Fruit fly (Drosophila melanogaster): Measurements from ENCODE around the gene CG4686.

CG4686 gene

DNA sequence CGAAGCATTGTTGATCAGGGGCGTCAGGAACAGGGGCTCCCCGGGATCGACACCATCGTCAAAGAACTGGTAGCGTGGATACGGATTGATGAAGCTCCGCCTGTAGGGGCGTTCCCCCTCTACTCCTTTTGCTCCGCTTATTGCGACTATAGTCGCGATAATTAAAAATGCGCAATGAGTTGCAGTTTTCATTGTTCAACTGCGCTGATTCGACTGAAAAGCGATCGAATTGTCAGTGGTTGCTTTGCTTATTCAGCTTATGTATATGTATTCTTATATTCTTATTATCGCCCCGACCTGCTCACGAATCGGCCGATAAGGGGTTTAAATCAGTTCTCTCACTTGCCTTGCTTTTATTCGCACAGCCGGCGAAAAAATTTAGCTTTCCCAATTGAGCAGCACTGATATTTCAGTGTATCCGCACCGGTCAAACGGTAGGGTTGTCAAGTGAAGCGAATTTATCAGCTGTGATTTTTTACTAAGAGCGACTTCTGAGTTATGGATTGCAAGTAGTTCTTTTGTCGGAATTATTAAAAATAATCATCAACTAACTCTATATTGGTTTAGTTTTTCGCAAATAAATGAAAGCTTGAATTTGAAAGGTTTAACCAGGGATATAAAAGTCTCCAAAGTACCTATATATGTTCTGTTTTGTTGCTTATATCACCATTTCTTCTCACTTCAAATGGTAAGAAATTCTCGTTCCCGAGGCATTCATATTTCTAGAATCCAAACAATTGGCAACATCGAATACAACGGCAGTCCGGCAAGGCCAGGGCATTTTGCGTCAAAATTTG lies at the start of gene CG4686, which contains the start of gene CG4572:
CG4686 (plus strand) TSS at position 518 of the 797 bp plus-strand sequence.
CG4572 (minus strand) TSS at position 415 of the 797 bp plus-strand sequence.
- TF ChIP-seq CG17801 (GFP tag; optimal IDR thresholded peaks at IDR 0.05; ENCODE audit: partially characterized antibody) = peak; percentile 85

DNA sequence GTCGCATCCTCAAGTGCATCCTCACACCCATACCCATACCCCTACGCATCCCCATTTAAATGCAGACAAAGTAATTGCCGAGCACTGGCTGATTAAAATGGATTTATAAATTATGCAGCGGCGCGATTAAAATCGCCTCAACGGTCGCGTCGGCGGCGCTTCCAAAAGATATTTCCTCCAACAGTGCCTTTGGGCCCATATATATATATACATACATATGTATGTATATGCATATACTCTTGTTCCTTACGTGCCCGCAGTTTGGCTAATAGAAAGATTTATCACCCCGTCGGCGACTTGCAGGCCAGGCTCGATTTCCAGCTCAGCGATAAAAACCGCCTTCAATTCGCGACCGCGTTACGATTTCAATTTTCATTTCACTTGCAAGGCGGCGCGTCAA lies 47.5 kb upstream of the CG4686 start:
- no peak for TF ChIP-seq CG17801 (GFP tag; optimal IDR thresholded peaks at IDR 0.05; ENCODE audit: partially characterized antibody)

DNA sequence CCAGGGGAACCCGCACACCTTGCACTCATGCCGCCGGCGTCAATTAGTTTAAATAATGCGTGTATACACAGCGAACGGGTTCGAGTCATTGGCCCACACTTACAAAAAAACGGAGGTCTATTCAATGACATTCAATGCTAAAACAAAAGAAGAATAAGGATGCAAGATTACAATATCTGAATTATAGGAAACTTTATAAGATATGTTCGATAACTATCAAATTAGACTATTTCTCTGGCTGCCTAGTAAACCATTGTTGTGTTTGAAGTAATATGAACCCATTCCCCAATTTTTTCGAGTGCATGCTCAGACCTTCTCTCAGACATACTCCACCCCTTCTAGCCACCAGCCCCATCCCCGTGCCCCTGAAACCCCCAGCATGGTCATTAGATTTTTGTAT lies 43.3 kb upstream of the CG4686 start:
- no peak for TF ChIP-seq CG17801 (GFP tag; optimal IDR thresholded peaks at IDR 0.05; ENCODE audit: partially characterized antibody)

DNA sequence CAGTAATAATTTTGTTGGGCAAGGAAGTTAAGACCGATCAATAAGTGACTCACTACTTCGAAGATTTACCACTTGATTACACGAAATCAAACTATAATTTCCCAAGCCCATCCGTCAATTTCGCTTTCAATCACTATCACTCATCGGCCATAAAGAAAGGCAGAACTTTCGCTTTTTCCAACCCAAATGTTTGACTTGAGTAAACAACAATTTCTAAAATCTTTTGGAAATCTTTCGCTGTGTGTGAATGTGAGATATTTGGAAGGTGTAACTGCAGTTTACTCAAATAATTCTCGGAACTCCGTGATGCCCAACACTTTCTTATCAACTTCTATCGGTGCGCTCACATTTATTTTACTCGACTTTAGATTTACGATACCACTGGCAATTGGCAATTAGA lies 42.2 kb upstream of the CG4686 start:
- no peak for TF ChIP-seq CG17801 (GFP tag; optimal IDR thresholded peaks at IDR 0.05; ENCODE audit: partially characterized antibody)

DNA sequence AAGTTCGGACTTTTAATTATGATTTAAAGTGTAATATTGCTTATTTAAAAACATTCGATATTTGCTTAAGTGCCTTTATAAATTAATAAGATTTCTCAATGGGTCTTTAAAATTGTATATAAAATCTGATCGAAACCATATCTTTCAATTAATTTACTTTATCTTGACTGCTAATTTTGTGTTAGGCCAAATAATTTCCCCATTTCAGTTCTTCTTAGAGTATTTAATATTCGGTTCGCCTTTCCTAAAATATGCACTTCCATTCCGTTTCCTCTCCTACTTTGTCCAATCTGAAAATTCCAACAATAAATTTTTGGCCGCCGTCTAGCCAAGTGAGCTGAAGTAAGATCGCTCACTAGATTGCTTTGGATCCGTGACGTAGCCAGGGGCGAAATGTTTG lies 39.8 kb upstream of the CG4686 start:
- no peak for TF ChIP-seq CG17801 (GFP tag; optimal IDR thresholded peaks at IDR 0.05; ENCODE audit: partially characterized antibody)

DNA sequence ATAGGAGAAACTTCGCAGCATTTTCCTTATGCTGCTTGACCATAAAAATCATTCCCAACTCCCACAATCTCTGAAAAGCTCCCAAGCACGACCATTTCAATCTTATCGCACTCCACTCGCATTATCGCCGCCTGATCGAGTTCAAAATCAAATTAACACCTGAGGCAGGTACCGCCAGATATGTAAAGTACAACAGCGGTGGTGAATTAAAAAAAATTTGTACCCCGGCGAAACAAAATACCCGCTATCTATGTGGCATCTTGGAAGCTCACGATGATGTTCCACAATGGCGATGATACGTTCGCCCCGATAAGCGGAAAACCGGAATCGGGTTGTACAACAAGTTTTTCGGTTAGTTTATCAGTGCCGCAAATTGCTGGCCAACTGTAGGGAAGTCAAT lies 37.9 kb upstream of the CG4686 start:
- no peak for TF ChIP-seq CG17801 (GFP tag; optimal IDR thresholded peaks at IDR 0.05; ENCODE audit: partially characterized antibody)

DNA sequence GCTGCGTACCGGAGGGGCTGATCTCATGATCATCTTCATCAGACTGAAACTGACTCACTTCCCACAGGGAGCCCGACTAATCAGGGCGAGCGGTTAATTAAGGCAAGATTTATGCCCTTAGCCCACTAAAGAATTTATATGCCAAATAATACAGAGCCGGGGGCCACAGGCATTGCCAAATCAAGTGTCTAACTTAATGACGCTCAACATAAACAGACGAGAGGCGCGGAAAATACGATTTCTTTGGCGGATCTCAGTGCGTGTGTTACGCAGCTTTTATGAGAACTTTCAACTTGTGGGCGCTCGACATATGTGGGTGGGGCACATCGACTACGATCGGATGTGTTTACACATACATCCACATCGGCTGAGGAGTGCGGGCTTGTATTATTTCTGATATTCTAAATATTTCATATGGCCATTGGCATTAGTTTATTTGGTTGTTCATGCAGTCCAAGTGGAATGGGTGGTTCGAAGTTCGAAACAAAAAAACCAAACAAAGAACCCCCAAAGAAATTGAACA lies 37.4 kb upstream of the CG4686 start:
- no peak for TF ChIP-seq CG17801 (GFP tag; optimal IDR thresholded peaks at IDR 0.05; ENCODE audit: partially characterized antibody)

DNA sequence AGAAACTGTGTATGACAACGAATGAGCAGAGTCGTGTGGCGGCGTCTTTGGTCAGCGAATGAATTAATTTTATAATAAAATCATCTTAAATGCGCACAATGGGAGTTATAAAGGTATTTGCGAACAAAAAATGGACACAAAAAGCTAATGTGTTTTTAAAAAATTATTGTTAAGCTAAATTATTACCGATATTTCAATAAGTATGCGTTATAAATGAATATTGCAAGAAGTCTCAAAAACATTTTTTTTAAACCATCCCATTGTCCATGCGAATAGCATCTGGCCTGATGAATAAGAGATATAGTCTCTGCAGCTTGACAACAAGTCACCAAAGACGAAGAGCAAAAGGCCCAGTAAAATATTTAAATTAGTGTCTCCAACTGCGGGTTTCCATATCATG lies 33.3 kb upstream of the CG4686 start:
- TF ChIP-seq CG17801 (GFP tag; optimal IDR thresholded peaks at IDR 0.05; ENCODE audit: partially characterized antibody) = no peak

DNA sequence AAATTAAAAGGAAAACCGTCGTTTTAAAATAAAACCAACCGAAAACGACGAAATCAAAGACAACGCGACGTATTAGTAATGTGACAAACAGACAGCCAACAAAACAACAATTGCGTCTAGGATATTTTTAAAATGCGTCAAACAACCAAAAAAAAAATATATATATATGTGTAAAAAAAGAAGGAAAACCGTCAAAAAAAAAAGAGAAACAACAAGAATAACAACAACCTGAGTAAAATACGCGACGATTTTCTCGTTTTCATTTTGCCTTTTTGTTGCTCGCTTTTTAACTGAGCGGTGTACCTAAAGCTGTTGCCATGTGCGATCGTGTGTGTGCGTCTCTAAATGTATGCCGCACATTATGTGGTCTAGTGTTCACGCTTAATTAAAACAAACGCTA lies 30.8 kb upstream of the CG4686 start:
- no peak for TF ChIP-seq CG17801 (GFP tag; optimal IDR thresholded peaks at IDR 0.05; ENCODE audit: partially characterized antibody)

DNA sequence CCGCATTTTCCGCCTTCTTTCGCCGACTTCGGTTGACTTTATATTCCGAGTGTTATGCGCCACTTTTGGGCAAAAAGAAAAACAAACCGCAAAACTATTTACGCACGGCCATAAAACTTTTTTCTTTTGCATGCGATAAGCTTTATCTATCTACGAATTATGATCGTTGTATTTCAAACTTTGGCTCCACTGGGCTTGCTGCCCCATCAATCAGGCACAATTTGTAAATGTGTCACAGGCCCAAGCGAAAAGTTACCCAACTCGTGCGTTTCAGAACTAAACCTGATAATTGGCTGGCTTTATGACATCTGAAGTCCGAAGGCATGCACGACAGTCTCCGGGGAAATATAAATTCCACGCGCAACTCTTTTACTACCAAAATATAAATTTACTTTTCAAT lies 30.3 kb upstream of the CG4686 start:
- no peak for TF ChIP-seq CG17801 (GFP tag; optimal IDR thresholded peaks at IDR 0.05; ENCODE audit: partially characterized antibody)

DNA sequence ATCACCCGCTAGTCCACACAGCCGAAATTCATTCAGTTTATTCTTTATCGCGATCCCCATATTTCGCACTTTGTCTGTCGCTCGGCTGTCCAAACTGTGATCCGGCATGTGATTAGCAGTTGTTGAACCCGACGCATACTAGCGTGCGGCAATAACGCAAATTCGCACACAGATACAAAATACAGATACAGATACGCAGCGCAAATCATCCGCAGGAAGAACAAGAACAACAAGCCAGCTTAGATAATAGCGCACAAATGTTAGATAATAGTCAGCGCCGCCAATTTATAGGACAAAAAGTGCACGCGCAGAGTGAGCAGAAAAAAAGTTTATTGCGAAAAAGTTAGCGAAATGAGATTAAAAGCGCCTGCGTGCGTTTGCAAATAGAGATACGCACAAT lies 29.3 kb upstream of the CG4686 start:
- TF ChIP-seq CG17801 (GFP tag; optimal IDR thresholded peaks at IDR 0.05; ENCODE audit: partially characterized antibody) = no peak

DNA sequence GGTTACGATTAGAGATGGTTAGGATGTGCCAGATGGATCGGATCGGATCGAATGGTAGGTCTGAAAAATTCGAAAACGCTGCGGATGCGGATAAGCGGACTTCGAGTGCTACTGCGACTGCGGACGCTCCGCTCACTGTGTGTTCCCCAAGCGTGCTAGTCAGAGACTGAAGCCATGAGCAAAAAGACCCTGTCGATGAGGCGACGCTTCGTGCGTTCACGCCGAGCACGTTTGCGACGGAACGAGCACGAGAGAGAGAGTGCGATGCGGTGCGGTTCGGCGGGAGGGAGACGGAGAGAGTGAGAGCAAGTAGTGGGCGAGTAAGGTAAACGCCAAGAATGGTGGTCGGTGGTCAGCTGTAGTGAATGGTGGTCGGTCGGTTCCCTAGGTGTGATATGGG lies 27.6 kb upstream of the CG4686 start, which contains the start of gene bnl:
bnl (minus strand) TSS at position 131 of the 400 bp plus-strand sequence.
- TF ChIP-seq CG17801 (GFP tag; optimal IDR thresholded peaks at IDR 0.05; ENCODE audit: partially characterized antibody) = peak; percentile 62

DNA sequence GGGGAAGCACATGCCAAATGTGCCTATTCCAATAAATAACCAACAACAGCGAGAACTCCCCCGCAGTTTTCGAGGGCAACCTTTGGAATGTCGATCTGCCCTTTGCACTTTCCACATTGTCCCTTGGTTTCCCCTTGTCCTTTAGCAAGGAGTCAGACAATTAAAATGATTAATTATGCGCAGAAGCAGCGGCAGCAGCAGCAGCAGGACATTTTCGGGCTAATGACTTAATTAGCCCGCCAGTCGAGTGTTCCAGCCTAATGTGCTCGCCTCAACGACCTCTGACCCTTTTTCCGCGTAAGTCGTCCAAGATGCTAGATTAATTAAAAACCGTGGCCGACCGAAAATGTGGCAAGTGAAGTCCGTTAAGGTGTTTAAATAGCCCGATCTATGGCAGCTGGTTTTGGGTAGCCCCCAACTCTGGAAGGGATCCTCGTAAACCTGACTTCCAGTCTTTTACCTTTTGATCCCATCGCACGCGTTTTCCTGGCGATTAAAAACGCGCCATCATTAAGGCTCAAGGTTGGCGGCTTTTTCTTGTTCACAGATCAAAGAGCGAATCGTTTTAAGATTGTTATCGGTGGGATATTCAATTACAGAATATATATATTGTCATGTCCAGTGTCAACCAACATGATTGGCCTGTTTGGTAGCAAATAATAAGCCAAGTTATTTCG lies 25.2 kb upstream of the CG4686 start:
- TF ChIP-seq CG17801 (GFP tag; optimal IDR thresholded peaks at IDR 0.05; ENCODE audit: partially characterized antibody) = no peak

DNA sequence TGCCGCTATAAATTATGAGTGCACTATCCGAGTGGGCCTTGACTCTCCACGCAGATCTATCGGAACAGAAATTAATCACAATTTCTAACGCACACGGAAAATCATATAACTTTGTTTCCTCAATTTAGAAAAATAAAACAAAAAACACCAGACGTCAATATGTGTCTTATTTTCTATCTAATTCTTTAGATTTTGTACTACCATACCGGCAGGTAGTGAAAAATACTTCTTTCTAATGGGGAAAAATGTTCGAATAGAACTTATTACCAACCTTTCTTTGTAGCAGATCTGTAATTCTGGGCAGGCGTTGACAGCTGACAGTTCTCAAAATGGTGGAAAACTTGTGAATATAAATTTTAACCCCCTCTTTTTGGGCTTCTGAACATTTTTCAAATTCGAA lies 23.8 kb upstream of the CG4686 start, which contains the start of gene CG31459:
CG31459 (plus strand) TSS at position 301 of the 400 bp plus-strand sequence.
- TF ChIP-seq CG17801 (GFP tag; optimal IDR thresholded peaks at IDR 0.05; ENCODE audit: partially characterized antibody) = no peak

DNA sequence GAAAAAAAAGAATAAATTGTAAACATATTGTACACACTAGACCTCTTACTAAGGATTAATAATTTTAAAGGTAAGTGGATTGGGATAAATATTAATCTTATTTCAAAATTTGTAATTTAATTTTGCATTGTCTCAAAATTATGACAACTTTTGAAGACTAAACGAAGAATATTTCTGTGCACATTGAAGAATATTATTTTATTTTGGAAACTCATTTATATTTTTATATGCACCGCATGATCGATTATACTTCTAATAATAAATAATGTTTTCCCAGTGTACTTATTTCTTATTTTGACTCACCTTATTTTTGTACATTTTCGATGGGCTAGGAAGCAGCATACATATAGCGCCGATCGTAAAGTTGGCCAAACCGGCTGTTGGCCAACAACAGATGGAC lies 20.4 kb upstream of the CG4686 start:
- no peak for TF ChIP-seq CG17801 (GFP tag; optimal IDR thresholded peaks at IDR 0.05; ENCODE audit: partially characterized antibody)
